Fruit fly (Drosophila melanogaster): ENCODE results near the gene Lar.

Lar gene

dm6 chr2L:19575626-19576298 lies 10.7 kb upstream of the Lar start (continued):
- peak; percentile 79 for TF ChIP-seq salm (tag; optimal IDR thresholded peaks at IDR 0.05)
- TF ChIP-seq Elba2 (GFP tag; optimal IDR thresholded peaks at IDR 0.05), result peak; percentile 71
- TF ChIP-seq CG12942 (GFP tag; optimal IDR thresholded peaks at IDR 0.05), result peak; percentile 97
- TF ChIP-seq tio (GFP tag; optimal IDR thresholded peaks at IDR 0.05), result peak; percentile 97
- TF ChIP-seq psq (GFP tag; optimal IDR thresholded peaks at IDR 0.05), result peak; percentile 86
- peak; percentile 27; the same call in 1 of the 2 replicates for TF ChIP-seq sens-2 (GFP tag; IDR thresholded peaks at IDR 0.05)
- TF ChIP-seq CG9727 (GFP tag; optimal IDR thresholded peaks at IDR 0.05), result peak; percentile 98
- peak; percentile 85 for TF ChIP-seq CG4617 (GFP tag; optimal IDR thresholded peaks at IDR 0.05; ENCODE audit: borderline replicate concordance)
- peak; percentile 92 for TF ChIP-seq vvl (GFP tag; IDR thresholded peaks at IDR 0.05)
- TF ChIP-seq ham (GFP tag; IDR thresholded peaks at IDR 0.05), result peak; percentile 77
- TF ChIP-seq CG10543 (GFP tag; optimal IDR thresholded peaks at IDR 0.05), result peak; percentile 93
- TF ChIP-seq ranshi (GFP tag; IDR thresholded peaks at IDR 0.05), result peak; percentile 88
- TF ChIP-seq unc-4 (GFP tag; IDR thresholded peaks at IDR 0.05; ENCODE audit: partially characterized antibody), result no peak
- peak; percentile 99 for TF ChIP-seq aop (GFP tag; IDR thresholded peaks at IDR 0.05)
- TF ChIP-seq sug (tag; optimal IDR thresholded peaks at IDR 0.05), result peak; percentile 89
- peak; percentile 90 for TF ChIP-seq CG10267 (tag; optimal IDR thresholded peaks at IDR 0.05)
- peak; percentile 83 for TF ChIP-seq toy (GFP tag; IDR thresholded peaks at IDR 0.05)
- TF ChIP-seq CG4730 (GFP tag; IDR thresholded peaks at IDR 0.05), result peak; percentile 93
- TF ChIP-seq CG11085 (GFP tag; IDR thresholded peaks at IDR 0.05), result peak; percentile 93
- TF ChIP-seq Taf1 (GFP tag; IDR thresholded peaks at IDR 0.05), result peak; percentile 87
- peak; percentile 97 for TF ChIP-seq Ssrp (tag; optimal IDR thresholded peaks at IDR 0.05)
- peak; percentile 52 for TF ChIP-seq Sry-β (GFP tag; optimal IDR thresholded peaks at IDR 0.05)
- peak; percentile 94 for TF ChIP-seq CG31224 (GFP tag; IDR thresholded peaks at IDR 0.05)
- peak; percentile 89 for TF ChIP-seq CG6654 (GFP tag; optimal IDR thresholded peaks at IDR 0.05)
- peak; percentile 86 for TF ChIP-seq CG6683 (GFP tag; optimal IDR thresholded peaks at IDR 0.05)
- TF ChIP-seq CG10654 (GFP tag; optimal IDR thresholded peaks at IDR 0.05), result peak; percentile 96
- peak; percentile 93 for TF ChIP-seq cwo (GFP tag; optimal IDR thresholded peaks at IDR 0.05)
- peak; percentile 95 for TF ChIP-seq Atf3 (GFP tag; optimal IDR thresholded peaks at IDR 0.05)
- peak; percentile 92 for TF ChIP-seq E2f1 (GFP tag; IDR thresholded peaks at IDR 0.05)
- peak; percentile 95 for TF ChIP-seq Drgx (GFP tag; IDR thresholded peaks at IDR 0.05)
- TF ChIP-seq CG7745 (tag; optimal IDR thresholded peaks at IDR 0.05), result no peak
- peak; percentile 80 for TF ChIP-seq CG8765 (GFP tag; IDR thresholded peaks at IDR 0.05)
- TF ChIP-seq Atf6 (GFP tag; IDR thresholded peaks at IDR 0.05), result peak; percentile 95
- TF ChIP-seq Ets97D (GFP tag; optimal IDR thresholded peaks at IDR 0.05), result peak; percentile 96
- peak; percentile 90 for TF ChIP-seq odd (GFP tag; optimal IDR thresholded peaks at IDR 0.05)
- peak; percentile 87 for TF ChIP-seq CG2202 (tag; optimal IDR thresholded peaks at IDR 0.05)
- peak; percentile 83 for TF ChIP-seq wdn (GFP tag; IDR thresholded peaks at IDR 0.05)
- peak; percentile 93 for TF ChIP-seq Six4 (GFP tag; optimal IDR thresholded peaks at IDR 0.05)
- peak; percentile 75 for TF ChIP-seq CG31365 (tag; optimal IDR thresholded peaks at IDR 0.05)
- peak; percentile 95 for TF ChIP-seq CG11398 (GFP tag; optimal IDR thresholded peaks at IDR 0.05)
- TF ChIP-seq nerfin-1 (tag; optimal IDR thresholded peaks at IDR 0.05), result peak; percentile 80
- peak; percentile 81 for TF ChIP-seq Jarid2 (GFP tag; optimal IDR thresholded peaks at IDR 0.05)
- no peak for TF ChIP-seq hbn (GFP tag; IDR thresholded peaks at IDR 0.05; ENCODE audit: partially characterized antibody)
- peak; percentile 87 for TF ChIP-seq CG15696 (tag; optimal IDR thresholded peaks at IDR 0.05)
- peak; percentile 95 for TF ChIP-seq al (GFP tag; IDR thresholded peaks at IDR 0.05)
- peak; percentile 100 for TF ChIP-seq Ets65A (GFP tag)
- TF ChIP-seq Oli (tag; optimal IDR thresholded peaks at IDR 0.05), result peak; percentile 98
- TF ChIP-seq ewg (GFP tag; optimal IDR thresholded peaks at IDR 0.05), result peak; percentile 66
- peak; percentile 97 for TF ChIP-seq CG16815 (GFP tag; optimal IDR thresholded peaks at IDR 0.05)
- TF ChIP-seq yki (optimal IDR thresholded peaks at IDR 0.05), result peak; percentile 60

Measured in whole organism, embryonic.